Worm (Caenorhabditis elegans) whole organism, early embryonic: Measurements from ENCODE around the gene ugt-63.

Experiments
- F13C5.2 ChIP-seq: sonication (generic microtip); optimal IDR thresholded peaks from 2 replicates; lab custom pipeline; 2017; ENCODE audit warnings: mild to moderate bottlenecking, missing genetic modification characterization, inconsistent platforms, missing compliant biosample characterization
- aly-1 ChIP-seq: sonication (generic microtip); optimal IDR thresholded peaks from 2 replicates; lab custom pipeline; 2016; ENCODE audit warnings: missing genetic modification characterization, missing compliant biosample characterization
- ama-1 ChIP-seq: fragments of 150-350 bp; optimal IDR thresholded peaks from 2 replicates; lab custom pipeline; 2014
- ceh-13 ChIP-seq: fragments of 200-800 bp; sonication (Bioruptor generic); optimal IDR thresholded peaks from 2 replicates; lab custom pipeline; 2018; ENCODE audit warnings: mild to moderate bottlenecking, missing genetic modification characterization, missing compliant biosample characterization
- ceh-36 ChIP-seq: sonication (generic microtip); optimal IDR thresholded peaks from 2 replicates; lab custom pipeline; 2016; ENCODE audit warnings: missing genetic modification characterization, inconsistent platforms, missing compliant biosample characterization
- flt-1 ChIP-seq: fragments of 200-800 bp; sonication (Bioruptor generic); IDR thresholded peaks from 2 replicates; pipeline ENCODE4 v1.3.6; 2022; ENCODE audit warnings: missing genetic modification characterization, missing compliant biosample characterization
- hmg-4 ChIP-seq: fragments of 200-800 bp; sonication (Bioruptor generic); optimal IDR thresholded peaks from 2 replicates; lab custom pipeline; 2018; ENCODE audit warnings: mild to moderate bottlenecking, missing genetic modification characterization, missing compliant biosample characterization
- hnd-1 ChIP-seq: sonication (generic microtip); optimal IDR thresholded peaks from 2 replicates; lab custom pipeline; 2016; ENCODE audit warnings: missing genetic modification characterization, missing compliant biosample characterization
- pes-1 ChIP-seq: fragments of 200-800 bp; sonication (Bioruptor generic); IDR thresholded peaks from 2 replicates; pipeline ENCODE4 v1.3.6; 2022; ENCODE audit warnings: missing genetic modification reagents, missing genetic modification characterization, missing compliant biosample characterization
- tbx-11 ChIP-seq: fragments of 200-800 bp; sonication (Bioruptor generic); IDR thresholded peaks from 2 replicates; pipeline ENCODE4 v1.3.6; 2022; ENCODE audit warnings: missing genetic modification characterization, missing compliant biosample characterization
- tbx-37 ChIP-seq: fragments of 200-800 bp; sonication (Bioruptor generic); conservative IDR thresholded peaks from 2 replicates; pipeline ENCODE4 v1.3.6; 2022; ENCODE audit warnings: missing genetic modification reagents, missing genetic modification characterization, missing compliant biosample characterization
- tra-4 ChIP-seq: sonication (generic microtip); optimal IDR thresholded peaks from 2 replicates; lab custom pipeline; 2017; ENCODE audit warnings: missing genetic modification characterization, missing compliant biosample characterization

ce11 chrV:5072082-5072481, 38.5 kb downstream of the ugt-63 start, which contains the start of gene Y58A7A.2:
- TF ChIP-seq ama-1 (lab: Kevin White, UChicago) (no peak), aly-1 (tag; lab: Kevin White, UChicago) (no peak), tra-4 (no peak), F13C5.2 (no peak), pes-1 (GFP tag; lab: Robert Waterston, UW) (no peak), tbx-11 (no peak), hnd-1 (tag; lab: Kevin White, UChicago) (no peak), hmg-4 (GFP tag; lab: Kevin White, UChicago) (no peak), flt-1 (no peak), ceh-36 (tag; lab: Kevin White, UChicago) (no peak), tbx-37 (GFP tag; lab: Robert Waterston, UW) (no peak), ceh-13 (GFP tag; lab: Kevin White, UChicago) (no peak)
